Fruit fly (Drosophila melanogaster): ENCODE results near the gene Atac3.

Atac3 gene

dm6 chr3L:319145-320009 is 8.4 kb downstream of the Atac3 start, which contains the start of gene fwd:
Gene fwd (minus strand): TSS chr3L:319884.
- TF ChIP-seq CG4707 (GFP tag; optimal IDR thresholded peaks at IDR 0.05) (no peak), Med (GFP tag) (peak; percentile 84), dm (GFP tag; optimal IDR thresholded peaks at IDR 0.05) (peak; percentile 36), CG15696 (tag; optimal IDR thresholded peaks at IDR 0.05) (no peak), mirr (GFP tag; optimal IDR thresholded peaks at IDR 0.05) (peak; percentile 13), CG4820 (GFP tag; optimal IDR thresholded peaks at IDR 0.05) (no peak), CG1529 (GFP tag; optimal IDR thresholded peaks at IDR 0.05) (no peak), CG12155 (GFP tag; optimal IDR thresholded peaks at IDR 0.05) (peak; percentile 100), CG11504 (tag; optimal IDR thresholded peaks at IDR 0.05) (no peak), Myb (GFP tag; optimal IDR thresholded peaks at IDR 0.05) (peak; percentile 98), HLH4C (GFP tag; IDR thresholded peaks at IDR 0.05; ENCODE audit: partially characterized antibody) (peak; percentile 26; the same call in 1 of the 3 replicates), twi (tag; optimal IDR thresholded peaks at IDR 0.05) (peak; percentile 47), odd (GFP tag; optimal IDR thresholded peaks at IDR 0.05) (peak; percentile 48), CTCF (GFP tag; optimal IDR thresholded peaks at IDR 0.05) (peak; percentile 25), Dfd (GFP tag; optimal IDR thresholded peaks at IDR 0.05) (no peak), hkb (optimal IDR thresholded peaks at IDR 0.05) (no peak), hkb (GFP tag; IDR thresholded peaks at IDR 0.05) (no peak), ERR (GFP tag; optimal IDR thresholded peaks at IDR 0.05) (peak; percentile 32), gsb-n (tag; optimal IDR thresholded peaks at IDR 0.05) (no peak), fd64A (GFP tag; optimal IDR thresholded peaks at IDR 0.05) (peak; percentile 46), CG11398 (GFP tag; optimal IDR thresholded peaks at IDR 0.05) (no peak), Dbx (GFP tag; IDR thresholded peaks at IDR 0.05) (peak; percentile 40; the same call in 1 of the 3 replicates), CG16779 (GFP tag; IDR thresholded peaks at IDR 0.05) (no peak), luna (GFP tag; optimal IDR thresholded peaks at IDR 0.05) (no peak), Ada2b (GFP tag; IDR thresholded peaks at IDR 0.05) (no peak), dan (GFP tag; IDR thresholded peaks at IDR 0.05) (no peak), CG3995 (GFP tag; optimal IDR thresholded peaks at IDR 0.05) (peak; percentile 30), corto (GFP tag; optimal IDR thresholded peaks at IDR 0.05) (no peak), CG34224 (GFP tag; IDR thresholded peaks at IDR 0.05; ENCODE audit: partially characterized antibody) (no peak), stc (GFP tag; IDR thresholded peaks at IDR 0.05) (no peak), tll (GFP tag; optimal IDR thresholded peaks at IDR 0.05) (peak in 1 of 2 experiments; percentile 58), CG6689 (GFP tag; IDR thresholded peaks at IDR 0.05) (no peak), CG15011 (GFP tag; optimal IDR thresholded peaks at IDR 0.05) (no peak), CG13775 (GFP tag; optimal IDR thresholded peaks at IDR 0.05) (no peak), CG12236 (GFP tag; optimal IDR thresholded peaks at IDR 0.05) (no peak), eve (GFP tag; optimal IDR thresholded peaks at IDR 0.05) (no peak), CG13123 (GFP tag; optimal IDR thresholded peaks at IDR 0.05) (no peak), Hr51 (GFP tag; optimal IDR thresholded peaks at IDR 0.05) (peak in 1 of 2 experiments; percentile 54), CG15601 (tag; optimal IDR thresholded peaks at IDR 0.05) (peak; percentile 52), CG14014 (GFP tag; IDR thresholded peaks at IDR 0.05) (no peak), CG4328 (GFP tag; optimal IDR thresholded peaks at IDR 0.05) (peak; percentile 13), CG6765 (GFP tag; optimal IDR thresholded peaks at IDR 0.05) (peak; percentile 28), sr (GFP tag; IDR thresholded peaks at IDR 0.05) (no peak), CG8388 (GFP tag; optimal IDR thresholded peaks at IDR 0.05) (no peak), Spps (tag; optimal IDR thresholded peaks at IDR 0.05) (peak; percentile 3), CG31388 (GFP tag; optimal IDR thresholded peaks at IDR 0.05) (no peak), Nf-YA (GFP tag; IDR thresholded peaks at IDR 0.05) (no peak), ara (GFP tag; IDR thresholded peaks at IDR 0.05) (peak; percentile 36; the same call in 1 of the 2 replicates), Ets97D (GFP tag; optimal IDR thresholded peaks at IDR 0.05) (peak; percentile 88), Doc2 (GFP tag; IDR thresholded peaks at IDR 0.05) (no peak)
